Worm (Caenorhabditis elegans): ENCODE results near the gene Y51H4A.938.

- TF ChIP-seq sptf-1 (tag; optimal IDR thresholded peaks at IDR 0.05) (no peak), rnt-1 (tag; optimal IDR thresholded peaks at IDR 0.05) (no peak), elt-2 (tag; optimal IDR thresholded peaks at IDR 0.05) (no peak), snpc-4 (tag; optimal IDR thresholded peaks at IDR 0.05) (no peak), lir-3 (tag; optimal IDR thresholded peaks at IDR 0.05; ENCODE audit: poor library complexity) (no peak), aha-1 (tag; optimal IDR thresholded peaks at IDR 0.05) (no peak), fkh-10 (GFP tag; optimal IDR thresholded peaks at IDR 0.05) (no peak), nhr-11 (tag; optimal IDR thresholded peaks at IDR 0.05) (no peak), ztf-4 (tag; optimal IDR thresholded peaks at IDR 0.05) (no peak), nhr-76 (tag; optimal IDR thresholded peaks at IDR 0.05) (no peak), isw-1 (GFP tag; IDR thresholded peaks at IDR 0.05) (no peak), mdl-1 (tag; optimal IDR thresholded peaks at IDR 0.05) (no peak), aly-2 (tag; optimal IDR thresholded peaks at IDR 0.05) (no peak)
These were observed 45.0 kb downstream of the Y51H4A.938 start, which contains the start of gene Y51H4A.5 for ce11 chrIV:16526038-16526437.
